Fruit fly (Drosophila melanogaster): ENCODE data around the gene CG34382.

Gene CG34382

DNA sequence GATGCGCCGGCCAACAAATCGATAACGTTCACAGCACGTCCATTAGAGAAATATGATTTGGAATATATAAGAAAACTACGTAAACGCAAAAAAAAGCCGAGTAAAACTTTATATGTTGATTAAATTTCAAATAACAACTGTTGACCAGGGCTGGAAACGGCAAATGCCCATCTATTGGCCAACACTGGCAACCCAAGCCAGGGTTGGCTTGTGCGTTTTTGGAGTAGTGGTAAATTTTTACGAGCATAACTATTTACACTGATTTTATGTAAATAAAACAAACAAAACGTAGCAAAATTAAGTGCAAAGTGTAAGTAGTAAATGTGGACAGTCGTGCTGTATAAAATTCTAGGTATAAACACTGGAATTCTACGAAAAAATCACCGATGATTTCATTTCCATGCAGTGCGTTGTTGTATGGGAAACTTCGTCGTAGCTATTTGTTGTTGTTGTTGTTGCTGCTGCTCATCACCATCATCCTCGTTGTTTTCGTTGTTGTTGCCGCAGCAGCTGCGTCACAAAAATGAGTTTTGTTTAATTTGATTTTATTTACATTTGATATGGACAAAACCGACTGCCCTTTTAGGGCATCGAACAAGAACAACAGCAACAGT, 20.4 kb downstream of the CG34382 start, which contains the start of gene nudE (continued):
- peak; percentile 5 for TF ChIP-seq en (GFP tag; optimal IDR thresholded peaks at IDR 0.05)
- no peak for TF ChIP-seq Trl (optimal IDR thresholded peaks at IDR 0.05)
- TF ChIP-seq Trl (GFP tag; optimal IDR thresholded peaks at IDR 0.05): peak; percentile 32
- TF ChIP-seq CG13424 (tag; optimal IDR thresholded peaks at IDR 0.05): peak; percentile 0
- no peak for TF ChIP-seq CG3407 (GFP tag; optimal IDR thresholded peaks at IDR 0.05)
- TF ChIP-seq stc (GFP tag; IDR thresholded peaks at IDR 0.05): no peak
- peak; percentile 36 for TF ChIP-seq BEAF-32 (GFP tag; optimal IDR thresholded peaks at IDR 0.05)
- TF ChIP-seq Sry-δ (GFP tag; optimal IDR thresholded peaks at IDR 0.05): peak; percentile 46
- TF ChIP-seq trem (tag; optimal IDR thresholded peaks at IDR 0.05): peak; percentile 28
- peak; percentile 39; the same call in 1 of the 3 replicates for TF ChIP-seq zfh1 (GFP tag; IDR thresholded peaks at IDR 0.05)
- no peak for TF ChIP-seq Blimp-1 (GFP tag; optimal IDR thresholded peaks at IDR 0.05)
- TF ChIP-seq sug (tag; optimal IDR thresholded peaks at IDR 0.05): peak; percentile 12
- no peak for TF ChIP-seq CG5180 (GFP tag; optimal IDR thresholded peaks at IDR 0.05)
- peak; percentile 17 for TF ChIP-seq Neu2 (GFP tag; optimal IDR thresholded peaks at IDR 0.05; ENCODE audit: borderline replicate concordance)
- peak; percentile 37 for TF ChIP-seq CG8388 (GFP tag; optimal IDR thresholded peaks at IDR 0.05)
- no peak for TF ChIP-seq otp (GFP tag; IDR thresholded peaks at IDR 0.05)
- no peak for TF ChIP-seq CG7271 (tag; optimal IDR thresholded peaks at IDR 0.05)
- TF ChIP-seq Atf3 (GFP tag; optimal IDR thresholded peaks at IDR 0.05): peak; percentile 13
- TF ChIP-seq CG12104 (GFP tag; optimal IDR thresholded peaks at IDR 0.05): no peak
- no peak for TF ChIP-seq cad (GFP tag; optimal IDR thresholded peaks at IDR 0.05)
- TF ChIP-seq Max (GFP tag; optimal IDR thresholded peaks at IDR 0.05): peak; percentile 54
- TF ChIP-seq Ptx1 (GFP tag; IDR thresholded peaks at IDR 0.05): peak; percentile 50; the same call in 1 of the 2 replicates
- no peak for TF ChIP-seq Doc2 (GFP tag; IDR thresholded peaks at IDR 0.05)
- peak; percentile 53 for TF ChIP-seq CG6272 (GFP tag; IDR thresholded peaks at IDR 0.05)
- TF ChIP-seq Xbp1 (GFP tag; optimal IDR thresholded peaks at IDR 0.05): peak; percentile 31
- no peak for TF ChIP-seq dati (GFP tag; IDR thresholded peaks at IDR 0.05)
- peak; percentile 70 for TF ChIP-seq Rfx (GFP tag; IDR thresholded peaks at IDR 0.05)
- peak; percentile 8 for TF ChIP-seq ERR (GFP tag; optimal IDR thresholded peaks at IDR 0.05)
- TF ChIP-seq Myb (GFP tag; optimal IDR thresholded peaks at IDR 0.05): peak; percentile 98
- TF ChIP-seq ato (GFP tag; IDR thresholded peaks at IDR 0.05; ENCODE audit: partially characterized antibody): no peak
- TF ChIP-seq bbx (GFP tag; IDR thresholded peaks at IDR 0.05; ENCODE audit: partially characterized antibody): 0 out of 2 replicates have a peak, but pooled peaks have one; percentile 44
- TF ChIP-seq slbo (GFP tag; IDR thresholded peaks at IDR 0.05): peak; percentile 49; the same call in 1 of the 2 replicates
- TF ChIP-seq CG8944 (GFP tag; optimal IDR thresholded peaks at IDR 0.05): peak; percentile 41
- TF ChIP-seq fu2 (GFP tag; optimal IDR thresholded peaks at IDR 0.05): peak; percentile 36
- peak; percentile 40; the same call in 1 of the 3 replicates for TF ChIP-seq Dbx (GFP tag; IDR thresholded peaks at IDR 0.05)
- peak; percentile 3 for TF ChIP-seq ab (GFP tag; optimal IDR thresholded peaks at IDR 0.05)
- TF ChIP-seq Bdp1 (GFP tag; optimal IDR thresholded peaks at IDR 0.05): no peak
- no peak for TF ChIP-seq Awh (GFP tag; IDR thresholded peaks at IDR 0.05)
- TF ChIP-seq Sox100B (GFP tag; optimal IDR thresholded peaks at IDR 0.05): no peak
- TF ChIP-seq CG8281 (tag; optimal IDR thresholded peaks at IDR 0.05): no peak
- TF ChIP-seq CG17912 (GFP tag; optimal IDR thresholded peaks at IDR 0.05): no peak
- no peak for TF ChIP-seq Elba2 (GFP tag; optimal IDR thresholded peaks at IDR 0.05)
- TF ChIP-seq Bgb (GFP tag; IDR thresholded peaks at IDR 0.05; ENCODE audit: partially characterized antibody): peak; percentile 22; the same call in 1 of the 2 replicates
- TF ChIP-seq shn (GFP tag; optimal IDR thresholded peaks at IDR 0.05): no peak
- TF ChIP-seq Dip3 (GFP tag; optimal IDR thresholded peaks at IDR 0.05): peak; percentile 16
- TF ChIP-seq CG12299 (tag; optimal IDR thresholded peaks at IDR 0.05): peak; percentile 46
- no peak for TF ChIP-seq H2.0 (GFP tag; IDR thresholded peaks at IDR 0.05)
- TF ChIP-seq Mrtf (GFP tag; IDR thresholded peaks at IDR 0.05): no peak
- TF ChIP-seq pan (optimal IDR thresholded peaks at IDR 0.05): no peak
- peak in 1 of 2 experiments; percentile 26 for TF ChIP-seq pan (GFP tag; optimal IDR thresholded peaks at IDR 0.05 in 1 of 2, IDR thresholded peaks at IDR 0.05 in 1 of 2)
- peak; percentile 28 for TF ChIP-seq CG7839 (tag; optimal IDR thresholded peaks at IDR 0.05)
